Worm (Caenorhabditis elegans): ENCODE measurements around the gene far-2.

Gene far-2

ce11 chrIII:9058959-9059534 is 22.6 kb upstream of the far-2 start, which contains the start of gene gst-1:
TSS of gene gst-1 (plus strand) at chrIII:9059331.
- TF ChIP-seq nhr-48 (tag; optimal IDR thresholded peaks at IDR 0.05) (peak; percentile 49), mes-2 (tag; optimal IDR thresholded peaks at IDR 0.05; ENCODE audit: poor library complexity, severe bottlenecking) (peak; percentile 36), tra-1 (GFP tag; IDR thresholded peaks at IDR 0.05) (0 out of 2 replicates have a peak, but pooled peaks have one; percentile 8), nhr-111 (GFP tag; optimal IDR thresholded peaks at IDR 0.05) (no peak), dmd-8 (GFP tag; IDR thresholded peaks at IDR 0.05) (0 out of 2 replicates have a peak, but pooled peaks have one; percentile 26), lin-38 (GFP tag; IDR thresholded peaks at IDR 0.05) (peak; percentile 46; the same call in 1 of the 2 replicates), pha-4 (GFP tag; IDR thresholded peaks at IDR 0.05) (peak; percentile 40; the same call in 1 of the 2 replicates), pha-4 (tag; optimal IDR thresholded peaks at IDR 0.05) (no peak), daf-19 (GFP tag; conservative IDR thresholded peaks at IDR 0.05) (no peak), ama-1 (optimal IDR thresholded peaks at IDR 0.05) (peak; percentile 40), lin-1 (GFP tag; IDR thresholded peaks at IDR 0.05) (no peak; the same call in 1 of the 2 replicates), hmg-1.1 (GFP tag; IDR thresholded peaks at IDR 0.05) (0 out of 2 replicates have a peak, but pooled peaks have one; percentile 31), nhr-28 (tag; optimal IDR thresholded peaks at IDR 0.05) (peak; percentile 13), arid-1 (GFP tag; conservative IDR thresholded peaks at IDR 0.05) (no peak), madf-5 (GFP tag; IDR thresholded peaks at IDR 0.05) (no peak), aha-1 (tag) (peak; percentile 59), ctbp-1 (GFP tag; IDR thresholded peaks at IDR 0.05) (no peak), F49E8.2 (tag; optimal IDR thresholded peaks at IDR 0.05; ENCODE audit: borderline replicate concordance) (no peak), ceh-44 (GFP tag; IDR thresholded peaks at IDR 0.05) (no peak), mxl-3 (GFP tag; optimal IDR thresholded peaks at IDR 0.05) (peak; percentile 62), lin-29 (GFP tag; IDR thresholded peaks at IDR 0.05) (no peak), hlh-11 (tag; optimal IDR thresholded peaks at IDR 0.05) (peak; percentile 54), daf-16 (GFP tag; optimal IDR thresholded peaks at IDR 0.05) (no peak), daf-16 (tag; optimal IDR thresholded peaks at IDR 0.05) (peak; percentile 70), hlh-30 (tag; optimal IDR thresholded peaks at IDR 0.05; ENCODE audit: insufficient read depth) (peak; percentile 7), cey-2 (tag; optimal IDR thresholded peaks at IDR 0.05; ENCODE audit: borderline replicate concordance, insufficient read depth) (no peak), mdt-29 (GFP tag; IDR thresholded peaks at IDR 0.05) (peak; percentile 74), lsy-2 (tag; optimal IDR thresholded peaks at IDR 0.05) (peak in 1 of 2 experiments; percentile 48), unc-62 (GFP tag; optimal IDR thresholded peaks at IDR 0.05 in 1 of 2) (peak in 1 of 2 experiments; percentile 93), unc-62 (tag; optimal IDR thresholded peaks at IDR 0.05) (no peak), T20F7.1 (GFP tag; optimal IDR thresholded peaks at IDR 0.05) (peak; percentile 45), dve-1 (tag; optimal IDR thresholded peaks at IDR 0.05; ENCODE audit: insufficient read depth) (peak; percentile 80), snpc-4 (tag; optimal IDR thresholded peaks at IDR 0.05) (no peak), dmd-6 (GFP tag; IDR thresholded peaks at IDR 0.05) (peak; percentile 54)

ce11 chrIII:9060267-9060666 is 21.4 kb upstream of the far-2 start:
- peak; percentile 73 for TF ChIP-seq dve-1 (tag; optimal IDR thresholded peaks at IDR 0.05; ENCODE audit: insufficient read depth)
- no peak for TF ChIP-seq R02D3.7 (tag; optimal IDR thresholded peaks at IDR 0.05)
- TF ChIP-seq zfp-3 (GFP tag; conservative IDR thresholded peaks at IDR 0.05), result peak; percentile 91
- TF ChIP-seq lin-1 (GFP tag; IDR thresholded peaks at IDR 0.05), result 0 out of 2 replicates have a peak, but pooled peaks have one; percentile 8
- TF ChIP-seq mep-1 (tag; optimal IDR thresholded peaks at IDR 0.05), result peak; percentile 53
- no peak for TF ChIP-seq ZK546.5 (tag; optimal IDR thresholded peaks at IDR 0.05)
- TF ChIP-seq Y75B8A.6 (GFP tag; IDR thresholded peaks at IDR 0.05), result no peak
- no peak for TF ChIP-seq nhr-28 (tag; optimal IDR thresholded peaks at IDR 0.05)
- TF ChIP-seq F44E2.7 (GFP tag; IDR thresholded peaks at IDR 0.05), result no peak
- no peak for TF ChIP-seq mxl-2 (GFP tag; conservative IDR thresholded peaks at IDR 0.05)
- TF ChIP-seq D1046.2 (GFP tag; IDR thresholded peaks at IDR 0.05), result no peak
- TF ChIP-seq ceh-44 (GFP tag; IDR thresholded peaks at IDR 0.05), result no peak
- TF ChIP-seq dpl-1 (GFP tag; optimal IDR thresholded peaks at IDR 0.05), result no peak
- no peak for TF ChIP-seq dmd-8 (GFP tag; IDR thresholded peaks at IDR 0.05)
- 0 out of 2 replicates have a peak, but pooled peaks have one; percentile 16 for TF ChIP-seq nhr-42 (GFP tag; IDR thresholded peaks at IDR 0.05)
- no peak for TF ChIP-seq nhr-11 (tag; optimal IDR thresholded peaks at IDR 0.05)
- no peak for TF ChIP-seq saeg-2 (GFP tag; IDR thresholded peaks at IDR 0.05)
- no peak for TF ChIP-seq gei-8 (GFP tag; optimal IDR thresholded peaks at IDR 0.05)
- no peak for TF ChIP-seq hlh-30 (tag; optimal IDR thresholded peaks at IDR 0.05; ENCODE audit: insufficient read depth)
- TF ChIP-seq T20F7.1 (GFP tag; optimal IDR thresholded peaks at IDR 0.05), result peak; percentile 71
- TF ChIP-seq nhr-6 (tag; optimal IDR thresholded peaks at IDR 0.05), result no peak
- no peak for TF ChIP-seq unc-130 (GFP tag; optimal IDR thresholded peaks at IDR 0.05)
- TF ChIP-seq ctbp-1 (GFP tag; IDR thresholded peaks at IDR 0.05), result no peak
- no peak for TF ChIP-seq nhr-48 (tag; optimal IDR thresholded peaks at IDR 0.05)
